Worm (Caenorhabditis elegans) whole organism, midembryonic: ENCODE data around the gene rpb-11.

Experiments used
- T22C8.4 ChIP-seq: fragments of 200-800 bp; sonication (Bioruptor generic); IDR thresholded peaks from 2 replicates; pipeline ENCODE4 v1.3.6; 2022; ENCODE audit warnings: missing genetic modification characterization, missing compliant biosample characterization
- flt-1 ChIP-seq: fragments of 200-800 bp; sonication (Bioruptor generic); IDR thresholded peaks from 2 replicates; pipeline ENCODE4 v1.3.6; 2022; ENCODE audit warnings: missing genetic modification characterization, missing compliant biosample characterization
- klf-2 ChIP-seq: fragments of 200-800 bp; sonication (Bioruptor generic); conservative IDR thresholded peaks from 2 replicates; pipeline ENCODE4 v1.3.6; 2022; ENCODE audit warnings: missing genetic modification reagents, missing genetic modification characterization, missing compliant biosample characterization
- med-1 ChIP-seq: sonication (generic microtip); optimal IDR thresholded peaks from 2 replicates; lab custom pipeline; 2017; ENCODE audit warnings: missing genetic modification characterization, mild to moderate bottlenecking, missing compliant biosample characterization, antibody characterized with exemption, missing genetic modification reagents; ENCODE audit not compliant: insufficient read depth
- ref-1 ChIP-seq: fragments of 200-800 bp; sonication (Bioruptor generic); conservative IDR thresholded peaks from 2 replicates; pipeline ENCODE4 v1.3.6; 2022; ENCODE audit warnings: missing genetic modification reagents, missing genetic modification characterization, missing compliant biosample characterization
- tab-1 ChIP-seq: fragments of 200-800 bp; sonication (Bioruptor generic); IDR thresholded peaks from 2 replicates; pipeline ENCODE4 v1.3.6; 2022; ENCODE audit warnings: missing genetic modification characterization, missing compliant biosample characterization
- ztf-23 ChIP-seq: fragments of 200-800 bp; sonication (Bioruptor generic); IDR thresholded peaks from 2 replicates; pipeline ENCODE4 v1.3.6; 2022; ENCODE audit warnings: missing genetic modification reagents, missing genetic modification characterization, missing compliant biosample characterization
- ztf-29 ChIP-seq: fragments of 200-800 bp; sonication (Bioruptor generic); IDR thresholded peaks from 2 replicates; pipeline ENCODE4 v1.3.6; 2022; ENCODE audit warnings: missing genetic modification reagents, missing genetic modification characterization, missing compliant biosample characterization

ce11 chrII:14106164-14106563 is 46.3 kb downstream of the rpb-11 start:
- TF ChIP-seq klf-2 (GFP tag; lab: Robert Waterston, UW) (no peak), med-1 (GFP tag; lab: Kevin White, UChicago) (no peak), T22C8.4 (GFP tag; lab: Robert Waterston, UW) (no peak), ztf-29 (GFP tag; lab: Robert Waterston, UW) (no peak), ztf-23 (GFP tag; lab: Robert Waterston, UW) (no peak), flt-1 (GFP tag; lab: Robert Waterston, UW) (no peak), ref-1 (GFP tag; lab: Robert Waterston, UW) (no peak), tab-1 (no peak)
